Fruit fly (Drosophila melanogaster) whole organism, prepupa: ENCODE data around the gene Sems.
A peak's percentile ranks its signal among the peaks of the same experiment; 100 is the strongest.

Source experiments
- Blimp-1 ChIP-seq: fragments of 200-800 bp; sonication (Bioruptor generic); optimal IDR thresholded peaks from 3 replicates; lab custom pipeline; 2017; ENCODE audit warnings: missing biosample characterization, missing genetic modification characterization, mild to moderate bottlenecking, moderate library complexity, missing genetic modification reagents
- CG11294 ChIP-seq: fragments of 200-800 bp; sonication (Bioruptor generic); IDR thresholded peaks from 2 replicates; pipeline ENCODE4 v1.3.6; 2022; ENCODE audit warnings: missing biosample characterization, missing genetic modification characterization
- CG11762 ChIP-seq: fragments of 200-800 bp; sonication (Bioruptor generic); optimal IDR thresholded peaks from 3 replicates; lab custom pipeline; 2016; ENCODE audit warnings: missing biosample characterization, missing genetic modification characterization; ENCODE audit not compliant: insufficient read depth
- CG11902 ChIP-seq: fragments of 200-800 bp; sonication (Bioruptor generic); optimal IDR thresholded peaks from 3 replicates; lab custom pipeline; 2016; ENCODE audit warnings: missing biosample characterization, missing genetic modification characterization
- CG15336 ChIP-seq: fragments of 200-800 bp; sonication (Bioruptor generic); IDR thresholded peaks from 2 replicates; pipeline ENCODE4 v1.3.6; 2022; ENCODE audit warnings: missing biosample characterization, missing genetic modification characterization
- CG1621 ChIP-seq: fragments of 200-800 bp; sonication (Bioruptor generic); optimal IDR thresholded peaks from 3 replicates; lab custom pipeline; 2018; ENCODE audit warnings: missing biosample characterization, mild to moderate bottlenecking, missing genetic modification characterization
- CG16779 ChIP-seq: fragments of 200-800 bp; sonication (Bioruptor generic); optimal IDR thresholded peaks from 3 replicates; lab custom pipeline; 2017; ENCODE audit warnings: missing biosample characterization, mild to moderate bottlenecking, missing genetic modification characterization
- CG3032 ChIP-seq: fragments of 200-800 bp; optimal IDR thresholded peaks from 2 replicates; lab custom pipeline; 2019; ENCODE audit warnings: missing biosample characterization, mild to moderate bottlenecking, missing genetic modification characterization, moderate library complexity
- CG31627 ChIP-seq: fragments of 200-800 bp; sonication (Bioruptor generic); optimal IDR thresholded peaks from 3 replicates; lab custom pipeline; 2016; ENCODE audit warnings: missing biosample characterization, missing genetic modification characterization
- CG32006 ChIP-seq: fragments of 200-800 bp; sonication (Bioruptor generic); optimal IDR thresholded peaks from 3 replicates; lab custom pipeline; 2017; ENCODE audit warnings: missing biosample characterization, mild to moderate bottlenecking, missing genetic modification characterization
- CG34406 ChIP-seq: fragments of 200-800 bp; sonication (Bioruptor generic); optimal IDR thresholded peaks from 3 replicates; lab custom pipeline; 2016; ENCODE audit warnings: missing biosample characterization, missing genetic modification characterization
- CG3919 ChIP-seq: fragments of 200-800 bp; sonication (Bioruptor generic); optimal IDR thresholded peaks from 3 replicates; lab custom pipeline; 2016; ENCODE audit warnings: missing biosample characterization, missing genetic modification characterization
- CG4318 ChIP-seq: fragments of 200-800 bp; sonication (Bioruptor generic); optimal IDR thresholded peaks from 3 replicates; lab custom pipeline; 2017; ENCODE audit warnings: missing biosample characterization, mild to moderate bottlenecking, missing genetic modification characterization
- CG6163 ChIP-seq: fragments of 200-800 bp; sonication (Bioruptor generic); IDR thresholded peaks from 3 replicates; pipeline ENCODE4 v1.3.6; 2022; ENCODE audit warnings: missing biosample characterization, missing genetic modification characterization
- CG6276 ChIP-seq: fragments of 200-800 bp; sonication (Bioruptor generic); optimal IDR thresholded peaks from 2 replicates; lab custom pipeline; 2017; ENCODE audit warnings: missing biosample characterization, mild to moderate bottlenecking, missing genetic modification characterization
- CG6792 ChIP-seq: fragments of 200-800 bp; sonication (Bioruptor generic); optimal IDR thresholded peaks from 3 replicates; lab custom pipeline; 2016; ENCODE audit warnings: missing biosample characterization, missing genetic modification characterization
- CG6854 ChIP-seq: fragments of 200-800 bp; sonication (Bioruptor generic); optimal IDR thresholded peaks from 2 replicates; lab custom pipeline; 2017; ENCODE audit warnings: missing biosample characterization, mild to moderate bottlenecking, missing genetic modification characterization
- CG8119 ChIP-seq: fragments of 200-800 bp; sonication (Bioruptor generic); IDR thresholded peaks from 3 replicates; pipeline ENCODE4 v1.3.6; 2022; ENCODE audit warnings: missing biosample characterization, missing genetic modification characterization
- CG8319 ChIP-seq: fragments of 200-800 bp; sonication (Bioruptor generic); optimal IDR thresholded peaks from 3 replicates; lab custom pipeline; 2016; ENCODE audit warnings: missing biosample characterization, missing genetic modification characterization
- CG9139 ChIP-seq: fragments of 200-800 bp; sonication (Bioruptor generic); optimal IDR thresholded peaks from 3 replicates; lab custom pipeline; 2017; ENCODE audit warnings: missing biosample characterization, mild to moderate bottlenecking, missing genetic modification characterization
- Eip75B ChIP-seq: fragments of 200-800 bp; sonication (Bioruptor generic); optimal IDR thresholded peaks from 3 replicates; lab custom pipeline; 2016; ENCODE audit warnings: missing biosample characterization, missing genetic modification characterization
- Eip93F ChIP-seq: fragments of 200-800 bp; sonication (Bioruptor generic); optimal IDR thresholded peaks from 2 replicates; lab custom pipeline; 2016; ENCODE audit warnings: missing biosample characterization, mild to moderate bottlenecking, missing genetic modification characterization
- Hr38 ChIP-seq: sonication (Bioruptor generic); optimal IDR thresholded peaks from 2 replicates; lab custom pipeline; 2016; ENCODE audit warnings: missing biosample characterization, missing genetic modification characterization
- Hr39 ChIP-seq: fragments of 200-800 bp; sonication (Bioruptor generic); optimal IDR thresholded peaks from 2 replicates; lab custom pipeline; 2016; ENCODE audit warnings: missing biosample characterization, missing genetic modification characterization
- Lpt ChIP-seq: fragments of 200-800 bp; sonication (Bioruptor generic); optimal IDR thresholded peaks from 3 replicates; lab custom pipeline; 2016; ENCODE audit warnings: missing biosample characterization, missing genetic modification characterization
- Met ChIP-seq: fragments of 200-800 bp; sonication (Bioruptor generic); optimal IDR thresholded peaks from 3 replicates; lab custom pipeline; 2016; ENCODE audit warnings: missing biosample characterization, missing genetic modification characterization
- OdsH ChIP-seq: fragments of 200-800 bp; sonication (Bioruptor generic); optimal IDR thresholded peaks from 3 replicates; lab custom pipeline; 2016; ENCODE audit warnings: missing biosample characterization, missing genetic modification characterization
- Smox ChIP-seq: fragments of 200-800 bp; sonication (Bioruptor generic); optimal IDR thresholded peaks from 3 replicates; lab custom pipeline; 2016; ENCODE audit warnings: missing biosample characterization, missing genetic modification characterization
- Sox102F ChIP-seq: fragments of 200-800 bp; sonication (Bioruptor generic); optimal IDR thresholded peaks from 2 replicates; lab custom pipeline; 2016; ENCODE audit warnings: missing biosample characterization, mild to moderate bottlenecking, missing genetic modification characterization
- Sox14 ChIP-seq: fragments of 200-800 bp; sonication (Bioruptor generic); optimal IDR thresholded peaks from 3 replicates; lab custom pipeline; 2016; ENCODE audit warnings: missing biosample characterization, missing genetic modification characterization
- achi ChIP-seq: fragments of 200-800 bp; sonication (Bioruptor generic); optimal IDR thresholded peaks from 3 replicates; lab custom pipeline; 2016; ENCODE audit warnings: missing biosample characterization, missing genetic modification characterization
- cyc ChIP-seq: fragments of 200-800 bp; sonication (Bioruptor generic); optimal IDR thresholded peaks from 3 replicates; lab custom pipeline; 2016; ENCODE audit warnings: missing biosample characterization, missing genetic modification characterization
- dac ChIP-seq: fragments of 200-800 bp; sonication (Bioruptor generic); optimal IDR thresholded peaks from 2 replicates; lab custom pipeline; 2017; ENCODE audit warnings: missing biosample characterization, mild to moderate bottlenecking, missing genetic modification characterization
- dsx ChIP-seq: fragments of 200-800 bp; optimal IDR thresholded peaks from 3 replicates; lab custom pipeline; 2019; ENCODE audit warnings: missing biosample characterization, mild to moderate bottlenecking, missing genetic modification characterization, moderate library complexity; ENCODE audit not compliant: poor library complexity, severe bottlenecking
- eg ChIP-seq: fragments of 200-800 bp; sonication (Bioruptor generic); IDR thresholded peaks from 3 replicates; pipeline ENCODE4 v1.3.6; 2022; ENCODE audit warnings: missing biosample characterization, missing genetic modification characterization
- esn ChIP-seq: fragments of 200-800 bp; sonication (Bioruptor generic); optimal IDR thresholded peaks from 2 replicates; lab custom pipeline; 2016; ENCODE audit warnings: missing biosample characterization, mild to moderate bottlenecking, missing genetic modification characterization, moderate library complexity
- fd59A ChIP-seq: fragments of 200-800 bp; sonication (Bioruptor generic); optimal IDR thresholded peaks from 2 replicates; lab custom pipeline; 2017; ENCODE audit warnings: missing biosample characterization, mild to moderate bottlenecking, missing genetic modification characterization, missing genetic modification reagents
- fd85E ChIP-seq: fragments of 200-800 bp; sonication (Bioruptor generic); optimal IDR thresholded peaks from 3 replicates; lab custom pipeline; 2016; ENCODE audit warnings: missing biosample characterization, missing genetic modification characterization
- net ChIP-seq: fragments of 200-800 bp; sonication (Bioruptor generic); optimal IDR thresholded peaks from 3 replicates; lab custom pipeline; 2016; ENCODE audit warnings: missing biosample characterization, missing genetic modification characterization
- pdm3 ChIP-seq: fragments of 200-800 bp; sonication (Bioruptor generic); optimal IDR thresholded peaks from 3 replicates; lab custom pipeline; 2016; ENCODE audit warnings: missing biosample characterization, missing genetic modification characterization
- spab ChIP-seq: fragments of 200-800 bp; sonication (Bioruptor generic); optimal IDR thresholded peaks from 2 replicates; lab custom pipeline; 2017; ENCODE audit warnings: missing biosample characterization, mild to moderate bottlenecking, missing genetic modification characterization, missing genetic modification reagents
- ss ChIP-seq, 2 experiments: fragments of 200-800 bp; sonication (Bioruptor generic); optimal IDR thresholded peaks; 2 replicates in 1 of 2; 3 replicates in 1 of 2; lab custom pipeline; 2017 to 2018; ENCODE audit warnings: mild to moderate bottlenecking in 2 of 2, missing biosample characterization in 2 of 2, missing genetic modification characterization in 2 of 2, moderate library complexity in 1 of 2
- svp ChIP-seq: fragments of 200-800 bp; sonication (Bioruptor generic); peaks from one replicate; lab custom pipeline; 2016; ENCODE audit warnings: missing biosample characterization, missing genetic modification characterization
- topi ChIP-seq: fragments of 200-800 bp; sonication (Bioruptor generic); optimal IDR thresholded peaks from 3 replicates; lab custom pipeline; 2016; ENCODE audit warnings: missing biosample characterization, missing genetic modification characterization

Sems gene

dm6 chr3L:20951477-20952120 is 5.0 kb downstream of the Sems start (continued):
- TF ChIP-seq Sox102F (GFP tag; lab: Kevin White, UChicago), result peak; percentile 70
- peak; percentile 86 for TF ChIP-seq Sox14 (GFP tag; lab: Kevin White, UChicago)
- peak; percentile 80 for TF ChIP-seq net (GFP tag; lab: Kevin White, UChicago)
- TF ChIP-seq achi (GFP tag; lab: Kevin White, UChicago), result peak; percentile 86
- peak; percentile 78 for TF ChIP-seq CG11762 (GFP tag; lab: Kevin White, UChicago)
- peak; percentile 93 for TF ChIP-seq CG6163
- TF ChIP-seq CG11294 (GFP tag; lab: Robert Waterston, UW), result peak; percentile 62
- no peak for TF ChIP-seq Blimp-1 (GFP tag; lab: Kevin White, UChicago)
- peak; percentile 80 for TF ChIP-seq CG16779 (tag; lab: Kevin White, UChicago)
- TF ChIP-seq fd59A (GFP tag; lab: Kevin White, UChicago), result peak; percentile 84
- TF ChIP-seq CG4318 (GFP tag; lab: Kevin White, UChicago), result peak; percentile 70
- TF ChIP-seq pdm3 (GFP tag; lab: Kevin White, UChicago), result peak; percentile 84
- peak; percentile 81 for TF ChIP-seq CG8319 (GFP tag; lab: Kevin White, UChicago)
- peak; percentile 86 for TF ChIP-seq CG3032 (tag; lab: Kevin White, UChicago)
- peak; percentile 59 for TF ChIP-seq CG6276 (GFP tag; lab: Kevin White, UChicago)
- TF ChIP-seq topi (GFP tag; lab: Kevin White, UChicago), result peak; percentile 76
- TF ChIP-seq eg (GFP tag; lab: Robert Waterston, UW), result peak; percentile 79

- TF ChIP-seq cyc (GFP tag; lab: Kevin White, UChicago) (peak; percentile 87), Smox (GFP tag; lab: Kevin White, UChicago) (peak; percentile 88), Sox102F (GFP tag; lab: Kevin White, UChicago) (peak; percentile 86), CG6163 (peak; percentile 71; the same call in 1 of the 3 replicates), CG3919 (GFP tag; lab: Kevin White, UChicago) (peak; percentile 96), eg (GFP tag; lab: Robert Waterston, UW) (peak; percentile 61), dsx (peak; percentile 93), CG9139 (GFP tag; lab: Kevin White, UChicago) (peak; percentile 87), CG16779 (tag; lab: Kevin White, UChicago) (peak; percentile 88), Lpt (GFP tag; lab: Kevin White, UChicago) (peak; percentile 71), CG11294 (GFP tag; lab: Robert Waterston, UW) (peak; percentile 43; the same call in 1 of the 2 replicates), CG11762 (GFP tag; lab: Kevin White, UChicago) (peak; percentile 89), achi (GFP tag; lab: Kevin White, UChicago) (peak; percentile 93), Blimp-1 (GFP tag; lab: Kevin White, UChicago) (peak; percentile 74), CG6792 (peak; percentile 91), Eip75B (peak; percentile 91), CG32006 (GFP tag; lab: Kevin White, UChicago) (peak; percentile 94), net (GFP tag; lab: Kevin White, UChicago) (peak; percentile 89), svp (GFP tag; lab: Kevin White, UChicago) (peak; percentile 97), CG11902 (GFP tag; lab: Kevin White, UChicago) (peak; percentile 89), CG1621 (tag; lab: Kevin White, UChicago) (peak; percentile 84), fd85E (GFP tag; lab: Kevin White, UChicago) (peak; percentile 6), dac (GFP tag; lab: Kevin White, UChicago) (peak; percentile 88), Met (GFP tag; lab: Kevin White, UChicago) (peak; percentile 91), CG6854 (GFP tag; lab: Kevin White, UChicago) (no peak), OdsH (GFP tag; lab: Kevin White, UChicago) (peak; percentile 94), pdm3 (GFP tag; lab: Kevin White, UChicago) (peak; percentile 94), Eip93F (GFP tag; lab: Kevin White, UChicago) (peak; percentile 63), CG15336 (peak; percentile 83), CG3032 (tag; lab: Kevin White, UChicago) (peak; percentile 97), spab (GFP tag; lab: Kevin White, UChicago) (peak; percentile 98), CG34406 (GFP tag; lab: Kevin White, UChicago) (peak; percentile 95), topi (GFP tag; lab: Kevin White, UChicago) (peak; percentile 93), Hr39 (GFP tag; lab: Kevin White, UChicago) (peak; percentile 90), CG8119 (GFP tag; lab: Robert Waterston, UW) (peak; percentile 88), CG31627 (peak; percentile 90), Sox14 (GFP tag; lab: Kevin White, UChicago) (peak; percentile 94), fd59A (GFP tag; lab: Kevin White, UChicago) (peak; percentile 98), Hr38 (GFP tag; lab: Kevin White, UChicago) (no peak), ss (GFP tag; optimal IDR thresholded peaks at IDR 0.05; lab: Kevin White, UChicago) (peak; percentile 91 to 96), CG6276 (GFP tag; lab: Kevin White, UChicago) (peak; percentile 83), esn (GFP tag; lab: Kevin White, UChicago) (peak; percentile 94)
Observed at dm6 chr3L:20950520-20951135, 5.9 kb downstream of the Sems start.
